Worm (Caenorhabditis elegans): ENCODE data around the gene cnk-1.

The cnk-1 gene

ce11 chrIII:10241332-10241829 is 29.7 kb upstream of the cnk-1 start:
- TF ChIP-seq cebp-1 (GFP tag; IDR thresholded peaks at IDR 0.05) (no peak), cebp-1 (tag; optimal IDR thresholded peaks at IDR 0.05) (peak; percentile 10), attf-6 (GFP tag; IDR thresholded peaks at IDR 0.05) (no peak), ztf-26 (tag; optimal IDR thresholded peaks at IDR 0.05) (peak; percentile 35), somi-1 (GFP tag; optimal IDR thresholded peaks at IDR 0.05) (peak; percentile 51)

ce11 chrIII:10242597-10242996 is 28.5 kb upstream of the cnk-1 start:
- TF ChIP-seq hmg-1.2 (GFP tag; IDR thresholded peaks at IDR 0.05) (0 out of 2 replicates have a peak, but pooled peaks have one; percentile 12), snpc-4 (GFP tag; optimal IDR thresholded peaks at IDR 0.05) (peak; percentile 63), snpc-4 (tag; optimal IDR thresholded peaks at IDR 0.05) (peak in 3 of 4 experiments; percentile 50 to 91 (median 86)), snpc-1.1 (tag; optimal IDR thresholded peaks at IDR 0.05; ENCODE audit: insufficient read depth) (peak; percentile 54)

ce11 chrIII:10244013-10244412 is 27.0 kb upstream of the cnk-1 start:
- no peak for TF ChIP-seq F33H1.4 (GFP tag; IDR thresholded peaks at IDR 0.05)
- TF ChIP-seq F37B4.10 (GFP tag; IDR thresholded peaks at IDR 0.05): no peak
- TF ChIP-seq T26A5.8 (tag; optimal IDR thresholded peaks at IDR 0.05): no peak
- no peak for TF ChIP-seq ztf-26 (tag; optimal IDR thresholded peaks at IDR 0.05)
- no peak for TF ChIP-seq gei-17 (GFP tag; optimal IDR thresholded peaks at IDR 0.05)
- TF ChIP-seq zim-3 (tag; optimal IDR thresholded peaks at IDR 0.05): no peak
- no peak for TF ChIP-seq rpc-1 (optimal IDR thresholded peaks at IDR 0.05)
- TF ChIP-seq rpc-1 (tag; optimal IDR thresholded peaks at IDR 0.05): no peak
- TF ChIP-seq ceh-58 (GFP tag; IDR thresholded peaks at IDR 0.05): no peak
- no peak for TF ChIP-seq ceh-27 (GFP tag; optimal IDR thresholded peaks at IDR 0.05)
- no peak for TF ChIP-seq F23B12.7 (tag; optimal IDR thresholded peaks at IDR 0.05; ENCODE audit: insufficient read depth)
- TF ChIP-seq K12H6.12 (tag; optimal IDR thresholded peaks at IDR 0.05): no peak
- TF ChIP-seq B0035.1 (tag; optimal IDR thresholded peaks at IDR 0.05): no peak
- TF ChIP-seq nfya-2 (GFP tag; IDR thresholded peaks at IDR 0.05): no peak
- no peak for TF ChIP-seq cebp-2 (GFP tag; IDR thresholded peaks at IDR 0.05)
- TF ChIP-seq nhr-80 (tag; optimal IDR thresholded peaks at IDR 0.05): no peak
- no peak for TF ChIP-seq lsy-27 (tag; optimal IDR thresholded peaks at IDR 0.05; ENCODE audit: borderline replicate concordance, insufficient read depth)
- no peak for TF ChIP-seq ceh-79 (tag; optimal IDR thresholded peaks at IDR 0.05)
- no peak for TF ChIP-seq F22D6.2 (tag; optimal IDR thresholded peaks at IDR 0.05)
- TF ChIP-seq snpc-3.4 (tag; optimal IDR thresholded peaks at IDR 0.05): no peak
- TF ChIP-seq F57A8.1 (GFP tag; optimal IDR thresholded peaks at IDR 0.05): no peak

- peak; percentile 52 for TF ChIP-seq lin-54 (GFP tag; optimal IDR thresholded peaks at IDR 0.05)
- TF ChIP-seq nfyb-1 (GFP tag; IDR thresholded peaks at IDR 0.05): no peak
- no peak for TF ChIP-seq let-607 (tag; optimal IDR thresholded peaks at IDR 0.05)
- no peak for TF ChIP-seq rcor-1 (GFP tag; IDR thresholded peaks at IDR 0.05)
- no peak for TF ChIP-seq pbrm-1 (GFP tag; IDR thresholded peaks at IDR 0.05)
- TF ChIP-seq madf-8 (GFP tag; conservative IDR thresholded peaks at IDR 0.05): no peak
- TF ChIP-seq nhr-120 (GFP tag; IDR thresholded peaks at IDR 0.05): no peak
- no peak for TF ChIP-seq K11D2.4 (GFP tag; IDR thresholded peaks at IDR 0.05)
- TF ChIP-seq xnd-1 (tag; optimal IDR thresholded peaks at IDR 0.05): no peak
- TF ChIP-seq Y67H2A.10 (GFP tag; conservative IDR thresholded peaks at IDR 0.05): no peak
- TF ChIP-seq sea-2 (GFP tag; IDR thresholded peaks at IDR 0.05): no peak
- TF ChIP-seq D2030.7 (GFP tag; IDR thresholded peaks at IDR 0.05): no peak
- TF ChIP-seq ztf-18 (tag; optimal IDR thresholded peaks at IDR 0.05): peak; percentile 5
- no peak for TF ChIP-seq lsy-27 (tag; optimal IDR thresholded peaks at IDR 0.05; ENCODE audit: borderline replicate concordance, insufficient read depth)
- TF ChIP-seq hsf-1 (GFP tag; IDR thresholded peaks at IDR 0.05): no peak
- TF ChIP-seq efl-1 (GFP tag; optimal IDR thresholded peaks at IDR 0.05): peak; percentile 47
- no peak for TF ChIP-seq hrde-1 (tag; optimal IDR thresholded peaks at IDR 0.05; ENCODE audit: borderline replicate concordance)
Observed at ce11 chrIII:10248441-10249137, 22.5 kb upstream of the cnk-1 start, which contains the start of the genes div-1 and cor-1. div-1 (minus strand) TSS chrIII:10248559. cor-1 (plus strand) TSS chrIII:10249111.

Measured in whole organism, young adult.